Fruit fly (Drosophila melanogaster): Measurements from ENCODE around the gene CG46468.
A peak's percentile ranks its signal among the peaks of the same experiment; 100 is the strongest.

Gene CG46468

dm6 chr2L:9568360-9569088 lies 3.3 kb upstream of the CG46468 start, which contains the start of gene brwl (continued):
- TF ChIP-seq lola (GFP tag; optimal IDR thresholded peaks at IDR 0.05) (peak in 1 of 3 experiments; percentile 99), CG12236 (GFP tag; optimal IDR thresholded peaks at IDR 0.05) (peak; percentile 96), HLH54F (GFP tag; optimal IDR thresholded peaks at IDR 0.05) (peak; percentile 97), insv (GFP tag; optimal IDR thresholded peaks at IDR 0.05) (peak; percentile 75 to 81), dmrt11E (tag; optimal IDR thresholded peaks at IDR 0.05) (peak; percentile 99), CG16815 (GFP tag; optimal IDR thresholded peaks at IDR 0.05) (peak; percentile 99), Gug (GFP tag; IDR thresholded peaks at IDR 0.05) (peak; percentile 95), schlank (tag; optimal IDR thresholded peaks at IDR 0.05) (peak; percentile 92), unpg (GFP tag; optimal IDR thresholded peaks at IDR 0.05) (peak; percentile 99), CG2202 (tag; optimal IDR thresholded peaks at IDR 0.05) (peak; percentile 97), Dp (GFP tag; optimal IDR thresholded peaks at IDR 0.05) (peak; percentile 19), CG17829 (tag; optimal IDR thresholded peaks at IDR 0.05) (peak; percentile 99), NC2β (GFP tag; optimal IDR thresholded peaks at IDR 0.05) (peak; percentile 98), NFAT (GFP tag; IDR thresholded peaks at IDR 0.05) (peak; percentile 95), ro (GFP tag; IDR thresholded peaks at IDR 0.05) (peak; percentile 94), CG4854 (GFP tag; optimal IDR thresholded peaks at IDR 0.05) (peak; percentile 98), PHDP (tag; optimal IDR thresholded peaks at IDR 0.05) (peak; percentile 99), BEAF-32 (GFP tag; optimal IDR thresholded peaks at IDR 0.05) (peak; percentile 45), Dref (GFP tag; IDR thresholded peaks at IDR 0.05) (0 out of 2 replicates have a peak, but pooled peaks have one; percentile 26), row (GFP tag; IDR thresholded peaks at IDR 0.05) (peak; percentile 100), CG12744 (GFP tag; optimal IDR thresholded peaks at IDR 0.05) (peak; percentile 98), Oaz (GFP tag; IDR thresholded peaks at IDR 0.05) (peak; percentile 96), sc (optimal IDR thresholded peaks at IDR 0.05) (no peak), sc (GFP tag; optimal IDR thresholded peaks at IDR 0.05) (peak; percentile 99), gsb (GFP tag; IDR thresholded peaks at IDR 0.05) (peak; percentile 96), Chrac-16 (GFP tag; optimal IDR thresholded peaks at IDR 0.05) (peak; percentile 99), caup (GFP tag; optimal IDR thresholded peaks at IDR 0.05; ENCODE audit: severe bottlenecking) (peak; percentile 98), CG10565 (GFP tag; optimal IDR thresholded peaks at IDR 0.05) (peak; percentile 93), fd96Cb (tag; optimal IDR thresholded peaks at IDR 0.05) (peak; percentile 99), CG34376 (GFP tag; optimal IDR thresholded peaks at IDR 0.05) (peak; percentile 98), wdn (GFP tag; IDR thresholded peaks at IDR 0.05) (peak; percentile 95), h (optimal IDR thresholded peaks at IDR 0.05) (no peak), dmrt99B (tag; optimal IDR thresholded peaks at IDR 0.05) (peak; percentile 99), chn (GFP tag; optimal IDR thresholded peaks at IDR 0.05) (peak; percentile 98), Ets97D (GFP tag; optimal IDR thresholded peaks at IDR 0.05) (peak; percentile 90), CG8765 (GFP tag; IDR thresholded peaks at IDR 0.05) (peak; percentile 92), CG6683 (GFP tag; optimal IDR thresholded peaks at IDR 0.05) (peak; percentile 98), CG17328 (GFP tag; IDR thresholded peaks at IDR 0.05) (peak; percentile 99), zfh2 (GFP tag; optimal IDR thresholded peaks at IDR 0.05) (peak; percentile 96), CG8281 (tag; optimal IDR thresholded peaks at IDR 0.05) (peak; percentile 94), gro (GFP tag; optimal IDR thresholded peaks at IDR 0.05) (peak; percentile 97), CG31388 (GFP tag; optimal IDR thresholded peaks at IDR 0.05) (peak; percentile 95), CG9609 (GFP tag; optimal IDR thresholded peaks at IDR 0.05) (peak; percentile 98), ken (GFP tag; IDR thresholded peaks at IDR 0.05) (peak; percentile 96), fd3F (GFP tag; optimal IDR thresholded peaks at IDR 0.05) (peak; percentile 98), CG7745 (tag; optimal IDR thresholded peaks at IDR 0.05) (peak; percentile 89), Fer2 (tag; optimal IDR thresholded peaks at IDR 0.05) (peak; percentile 94), eyg (GFP tag; optimal IDR thresholded peaks at IDR 0.05) (peak; percentile 95), CG8388 (GFP tag; optimal IDR thresholded peaks at IDR 0.05) (peak; percentile 99)
